Fruit fly (Drosophila melanogaster): ENCODE measurements around the gene COX7B.
A peak's percentile ranks its signal among the peaks of the same experiment; 100 is the strongest.

The COX7B gene

DNA sequence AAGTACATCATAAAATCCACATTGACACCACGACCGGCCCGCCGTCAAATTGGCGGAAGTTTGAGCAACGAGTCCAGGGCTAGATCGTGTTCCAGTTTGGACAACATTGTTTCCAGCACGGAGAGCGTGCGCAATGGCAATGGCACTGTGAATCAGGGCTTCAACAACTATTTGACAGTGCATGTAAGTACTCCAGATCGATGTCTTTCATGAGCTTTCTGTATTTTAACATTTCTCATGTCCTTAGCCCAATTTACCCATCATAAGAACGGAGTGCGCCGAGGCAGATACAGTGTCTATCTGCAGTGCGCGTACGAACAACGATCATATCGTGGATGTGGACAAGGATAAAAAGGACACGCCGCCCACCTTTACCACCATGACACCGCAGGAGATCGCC is 48.6 kb downstream of the COX7B start:
- TF ChIP-seq svp (GFP tag) = no peak
- no peak for TF ChIP-seq Smox (GFP tag; optimal IDR thresholded peaks at IDR 0.05)
- TF ChIP-seq pdm3 (GFP tag; optimal IDR thresholded peaks at IDR 0.05) = no peak
- no peak for TF ChIP-seq OdsH (GFP tag; optimal IDR thresholded peaks at IDR 0.05)
- TF ChIP-seq Met (GFP tag; optimal IDR thresholded peaks at IDR 0.05) = no peak
- no peak for TF ChIP-seq Sox14 (GFP tag; optimal IDR thresholded peaks at IDR 0.05)
- no peak for TF ChIP-seq CG31627 (GFP tag; optimal IDR thresholded peaks at IDR 0.05)
- TF ChIP-seq esn (GFP tag; optimal IDR thresholded peaks at IDR 0.05) = no peak
- TF ChIP-seq achi (GFP tag; optimal IDR thresholded peaks at IDR 0.05) = no peak
- TF ChIP-seq Gug (GFP tag; IDR thresholded peaks at IDR 0.05) = no peak
- no peak for TF ChIP-seq CG6163 (GFP tag; IDR thresholded peaks at IDR 0.05)
- TF ChIP-seq CG6854 (GFP tag; optimal IDR thresholded peaks at IDR 0.05) = no peak
- TF ChIP-seq Sox102F (GFP tag; optimal IDR thresholded peaks at IDR 0.05) = no peak
- TF ChIP-seq Blimp-1 (GFP tag; optimal IDR thresholded peaks at IDR 0.05) = no peak
- TF ChIP-seq Lpt (GFP tag; optimal IDR thresholded peaks at IDR 0.05) = no peak
- TF ChIP-seq fd85E (GFP tag; optimal IDR thresholded peaks at IDR 0.05) = no peak
- TF ChIP-seq spab (GFP tag; optimal IDR thresholded peaks at IDR 0.05) = no peak
- no peak for TF ChIP-seq CG16779 (tag; optimal IDR thresholded peaks at IDR 0.05)

DNA sequence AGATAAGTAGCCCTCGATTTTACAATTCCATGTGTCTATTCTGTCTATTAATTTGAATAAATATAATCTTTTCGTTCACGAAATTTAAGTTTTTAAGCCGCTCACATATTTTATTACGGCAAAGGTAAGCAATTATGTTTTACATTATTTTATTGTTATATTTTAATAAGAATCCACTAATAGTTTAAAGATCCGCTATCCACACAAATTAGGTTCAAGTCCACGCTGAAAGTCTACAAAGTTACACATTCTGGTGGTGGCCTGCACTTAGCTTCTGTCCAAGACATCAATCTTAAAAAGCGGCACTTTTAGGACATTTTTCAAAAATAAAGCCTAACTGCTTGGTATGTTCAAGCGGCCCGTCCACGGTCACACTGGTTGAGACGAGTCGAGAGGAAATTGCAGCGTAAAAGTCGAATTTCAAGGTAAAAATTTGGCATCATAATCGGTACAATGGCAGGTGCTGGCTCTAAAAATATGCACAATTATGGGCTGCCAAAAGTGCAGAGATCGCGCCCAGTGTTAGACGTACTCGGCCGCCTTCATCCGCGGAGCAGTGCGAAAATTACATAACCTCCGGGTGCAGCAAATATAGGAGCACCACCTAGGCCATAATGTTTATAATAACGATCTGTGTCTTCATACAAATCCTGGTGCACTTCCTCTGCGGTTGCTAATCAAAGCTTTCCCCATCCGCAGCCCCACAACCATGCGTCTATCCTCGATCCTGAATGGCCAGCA is 49.6 kb downstream of the COX7B start, which contains the start of the genes UQCR-Q and CG46525:
UQCR-Q (plus strand) TSS at position 51 of the 741 bp plus-strand sequence.
CG46525 (plus strand) TSS at position 510 of the 741 bp plus-strand sequence.
- no peak for TF ChIP-seq CG3919 (GFP tag; optimal IDR thresholded peaks at IDR 0.05)
- TF ChIP-seq vri (GFP tag; optimal IDR thresholded peaks at IDR 0.05) = peak; percentile 83

All from whole organism, prepupa.